Fruit fly (Drosophila melanogaster) whole organism, pupa: ENCODE results near the gene bsf.

Experiments used
- CG10348 ChIP-seq: fragments of 200-800 bp; sonication (Bioruptor generic); IDR thresholded peaks from 2 replicates; pipeline ENCODE4 v1.3.6; 2022; ENCODE audit warnings: missing biosample characterization, missing genetic modification characterization
- CG12605 ChIP-seq: fragments of 200-800 bp; sonication (Bioruptor generic); IDR thresholded peaks from 2 replicates; pipeline ENCODE4 v1.3.6; 2022; ENCODE audit warnings: missing biosample characterization, missing genetic modification characterization
- CG32121 ChIP-seq: fragments of 200-800 bp; sonication (Bioruptor generic); IDR thresholded peaks from 2 replicates; pipeline ENCODE4 v1.3.6; 2022; ENCODE audit warnings: missing biosample characterization, missing genetic modification characterization
- CG34367 ChIP-seq: fragments of 200-800 bp; sonication (Bioruptor generic); optimal IDR thresholded peaks from 2 replicates; lab custom pipeline; 2018; ENCODE audit warnings: missing biosample characterization, mild to moderate bottlenecking, missing genetic modification characterization
- CG4496 ChIP-seq: fragments of 200-800 bp; sonication (Bioruptor generic); IDR thresholded peaks from 3 replicates; pipeline ENCODE4 v1.3.6; 2022; ENCODE audit warnings: missing biosample characterization, missing genetic modification characterization
- CG9948 ChIP-seq: fragments of 200-800 bp; sonication (Bioruptor generic); optimal IDR thresholded peaks from 2 replicates; lab custom pipeline; 2018; ENCODE audit warnings: missing biosample characterization, mild to moderate bottlenecking, missing genetic modification characterization, moderate library complexity
- D1 ChIP-seq: fragments of 200-800 bp; sonication (Bioruptor generic); optimal IDR thresholded peaks from 2 replicates; lab custom pipeline; 2018; ENCODE audit warnings: missing biosample characterization, mild to moderate bottlenecking, missing genetic modification characterization, moderate library complexity
- Pif1A ChIP-seq: fragments of 200-800 bp; sonication (Bioruptor generic); optimal IDR thresholded peaks from 3 replicates; lab custom pipeline; 2016; ENCODE audit warnings: missing biosample characterization, missing genetic modification characterization
- Pif1B ChIP-seq: fragments of 200-800 bp; sonication (Bioruptor generic); optimal IDR thresholded peaks from 3 replicates; lab custom pipeline; 2016; ENCODE audit warnings: missing biosample characterization, missing genetic modification characterization

DNA sequence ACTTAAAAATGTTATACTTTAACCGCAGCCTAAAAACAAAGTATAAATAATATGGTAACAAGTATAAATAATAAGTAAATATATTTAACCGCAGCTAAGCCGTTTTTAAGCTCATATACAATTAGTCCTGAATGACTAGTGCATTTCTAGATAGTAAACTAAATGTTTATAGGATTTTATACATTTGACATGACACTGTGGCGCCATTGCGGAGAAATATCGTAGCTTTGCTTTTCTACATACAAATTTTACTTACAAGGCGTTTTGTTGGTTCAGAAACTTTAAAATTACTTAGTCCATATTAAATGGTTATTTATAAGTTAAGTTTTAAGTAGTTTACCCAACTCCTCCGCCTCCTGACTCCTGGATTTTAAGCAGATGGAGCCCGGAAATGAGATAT is 13.2 kb downstream of the bsf start:
- TF ChIP-seq CG9948 (tag; lab: Kevin White, UChicago) (no peak), CG32121 (GFP tag; lab: Robert Waterston, UW) (no peak), Pif1B (GFP tag; lab: Kevin White, UChicago) (no peak), CG12605 (GFP tag; lab: Robert Waterston, UW) (no peak), Pif1A (no peak), D1 (tag; lab: Kevin White, UChicago) (peak; percentile 19), CG34367 (tag; lab: Kevin White, UChicago) (no peak), CG10348 (no peak), CG4496 (GFP tag; lab: Robert Waterston, UW) (no peak)
